Worm (Caenorhabditis elegans) whole organism, midembryonic: ENCODE measurements around the gene C50F4.10.

Experiments
- T22C8.4 ChIP-seq: fragments of 200-800 bp; sonication (Bioruptor generic); IDR thresholded peaks from 2 replicates; pipeline ENCODE4 v1.3.6; 2022; ENCODE audit warnings: missing genetic modification characterization, missing compliant biosample characterization
- flt-1 ChIP-seq: fragments of 200-800 bp; sonication (Bioruptor generic); IDR thresholded peaks from 2 replicates; pipeline ENCODE4 v1.3.6; 2022; ENCODE audit warnings: missing genetic modification characterization, missing compliant biosample characterization
- klf-2 ChIP-seq: fragments of 200-800 bp; sonication (Bioruptor generic); conservative IDR thresholded peaks from 2 replicates; pipeline ENCODE4 v1.3.6; 2022; ENCODE audit warnings: missing genetic modification reagents, missing genetic modification characterization, missing compliant biosample characterization
- med-1 ChIP-seq: sonication (generic microtip); optimal IDR thresholded peaks from 2 replicates; lab custom pipeline; 2017; ENCODE audit warnings: missing genetic modification characterization, mild to moderate bottlenecking, missing compliant biosample characterization, antibody characterized with exemption, missing genetic modification reagents; ENCODE audit not compliant: insufficient read depth
- ref-1 ChIP-seq: fragments of 200-800 bp; sonication (Bioruptor generic); conservative IDR thresholded peaks from 2 replicates; pipeline ENCODE4 v1.3.6; 2022; ENCODE audit warnings: missing genetic modification reagents, missing genetic modification characterization, missing compliant biosample characterization
- tab-1 ChIP-seq: fragments of 200-800 bp; sonication (Bioruptor generic); IDR thresholded peaks from 2 replicates; pipeline ENCODE4 v1.3.6; 2022; ENCODE audit warnings: missing genetic modification characterization, missing compliant biosample characterization
- ztf-29 ChIP-seq: fragments of 200-800 bp; sonication (Bioruptor generic); IDR thresholded peaks from 2 replicates; pipeline ENCODE4 v1.3.6; 2022; ENCODE audit warnings: missing genetic modification reagents, missing genetic modification characterization, missing compliant biosample characterization

DNA sequence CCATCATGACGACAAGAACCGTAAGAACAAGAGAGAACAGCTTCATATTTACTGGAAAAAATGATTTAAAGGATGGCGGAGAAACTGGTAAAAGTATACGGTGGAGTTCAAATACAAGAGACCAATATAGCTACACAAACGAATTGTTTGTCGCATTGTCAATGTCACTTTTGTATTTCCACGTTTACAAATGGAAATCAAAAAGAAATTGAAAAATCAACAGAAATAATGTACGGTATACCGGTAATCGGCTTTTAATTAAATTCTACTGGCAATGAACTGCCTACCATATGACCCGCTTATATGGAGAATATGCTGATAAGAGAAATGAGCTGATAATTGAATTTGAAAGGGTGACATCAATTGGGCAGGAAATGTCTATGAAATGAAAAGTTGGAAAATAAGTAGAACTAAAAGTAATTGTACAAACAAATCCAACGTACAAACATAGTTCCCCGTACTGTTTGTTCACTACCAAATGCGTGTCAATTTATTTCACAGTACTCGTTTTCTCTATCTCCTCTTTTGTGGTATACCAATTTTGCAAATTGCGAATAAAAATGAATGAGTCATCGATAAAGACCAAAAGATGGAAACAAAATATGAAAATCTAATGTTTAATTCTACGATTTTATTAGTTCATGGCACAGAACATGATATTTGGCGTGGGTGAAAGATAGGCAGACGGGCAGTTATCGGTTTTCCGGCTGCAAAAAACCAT lies 39.8 kb downstream of the C50F4.10 start, which contains the start of gene K06A4.7:
- TF ChIP-seq flt-1 (GFP tag; lab: Robert Waterston, UW), result no peak
- no peak for TF ChIP-seq med-1 (GFP tag; lab: Kevin White, UChicago)
- TF ChIP-seq ztf-29, result no peak
- TF ChIP-seq tab-1 (GFP tag; lab: Robert Waterston, UW), result no peak
- TF ChIP-seq T22C8.4 (GFP tag; lab: Robert Waterston, UW), result no peak
- TF ChIP-seq ref-1, result no peak
- TF ChIP-seq klf-2, result no peak
